Fruit fly (Drosophila melanogaster): ENCODE data around the gene CG34347.

DNA sequence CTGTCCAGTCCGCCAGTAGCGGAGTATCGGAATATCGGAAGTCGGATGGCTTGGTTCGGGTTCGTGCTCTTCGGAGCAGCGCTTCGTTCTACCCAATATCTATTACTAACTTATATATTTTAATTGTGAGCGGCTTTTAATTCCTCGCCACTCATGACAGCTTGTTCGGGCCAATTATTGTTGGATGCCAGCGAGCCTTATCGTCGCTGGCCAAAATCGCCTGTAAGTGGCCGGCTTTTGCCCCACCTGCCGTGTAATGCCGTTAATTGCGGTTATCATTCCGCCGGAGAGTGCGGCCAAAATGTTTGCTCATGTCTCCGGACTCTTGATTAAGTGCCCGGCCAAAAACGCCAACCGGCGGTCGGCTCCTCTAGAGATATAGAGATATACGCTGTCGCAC lies 5.7 kb upstream of the CG34347 start, which contains the start of gene pHCl-2:
- no peak for TF ChIP-seq Dll (optimal IDR thresholded peaks at IDR 0.05)
- TF ChIP-seq pan (optimal IDR thresholded peaks at IDR 0.05) = no peak
- no peak for TF ChIP-seq EcR (GFP tag; optimal IDR thresholded peaks at IDR 0.05)

All from whole organism.